Worm (Caenorhabditis elegans) whole organism, L1 larva: Measurements from ENCODE around the gene K03B4.1.

Experiments
- C34B4.2 ChIP-seq: sonication (generic microtip); optimal IDR thresholded peaks from 2 replicates; lab custom pipeline; 2017; ENCODE audit warnings: mild to moderate bottlenecking, missing genetic modification characterization, missing compliant biosample characterization
- ama-1 ChIP-seq: fragments of 150-350 bp; optimal IDR thresholded peaks from 2 replicates; lab custom pipeline; 2014
- fkh-4 ChIP-seq: sonication (generic microtip); optimal IDR thresholded peaks from 2 replicates; lab custom pipeline; 2016; ENCODE audit warnings: missing compliant biosample characterization, missing genetic modification characterization, borderline replicate concordance
- fos-1 ChIP-seq: fragments of 150-350 bp; optimal IDR thresholded peaks from 2 replicates; lab custom pipeline; 2014; ENCODE audit warnings: missing biosample characterization, missing genetic modification characterization
- lir-3 ChIP-seq: sonication (generic microtip); optimal IDR thresholded peaks from 2 replicates; lab custom pipeline; 2016; ENCODE audit warnings: mild to moderate bottlenecking, missing genetic modification characterization, moderate library complexity, missing compliant biosample characterization; ENCODE audit not compliant: poor library complexity
- lsy-2 ChIP-seq, 2 experiments: fragments of 150-350 bp; optimal IDR thresholded peaks; 2 replicates each; lab custom pipeline; 2014; ENCODE audit warnings: missing biosample characterization in 2 of 2, missing genetic modification characterization in 2 of 2
- mdl-1 ChIP-seq, 2 experiments: fragments of 150-350 bp; optimal IDR thresholded peaks; 2 replicates each; lab custom pipeline; 2014 to 2017; ENCODE audit warnings: missing biosample characterization in 2 of 2, missing genetic modification characterization in 2 of 2, inconsistent platforms in 1 of 2
- nhr-11 ChIP-seq: fragments of 150-350 bp; optimal IDR thresholded peaks from 2 replicates; lab custom pipeline; 2014; ENCODE audit warnings: missing biosample characterization, missing genetic modification characterization
- nhr-76 ChIP-seq: sonication (generic microtip); optimal IDR thresholded peaks from 2 replicates; lab custom pipeline; 2017; ENCODE audit warnings: missing biosample characterization, missing genetic modification characterization
- pag-3 ChIP-seq: sonication (generic microtip); optimal IDR thresholded peaks from 2 replicates; lab custom pipeline; 2017; ENCODE audit warnings: missing genetic modification characterization, mild to moderate bottlenecking, missing compliant biosample characterization, antibody characterized with exemption, borderline replicate concordance; ENCODE audit not compliant: insufficient read depth
- snpc-4 ChIP-seq: fragments of 150-350 bp; optimal IDR thresholded peaks from 2 replicates; lab custom pipeline; 2014; ENCODE audit warnings: missing biosample characterization, missing genetic modification characterization
- tlp-1 ChIP-seq: fragments of 150-350 bp; optimal IDR thresholded peaks from 2 replicates; lab custom pipeline; 2014; ENCODE audit warnings: missing biosample characterization, missing genetic modification characterization
- unc-130 ChIP-seq: fragments of 150-350 bp; optimal IDR thresholded peaks from 2 replicates; lab custom pipeline; 2017; ENCODE audit warnings: missing biosample characterization, missing genetic modification characterization, inconsistent platforms
- ztf-11 ChIP-seq, 2 experiments: sonication (generic microtip); optimal IDR thresholded peaks; 2 replicates each; lab custom pipeline; 2016 to 2017; ENCODE audit warnings: missing genetic modification characterization in 2 of 2, missing biosample characterization in 1 of 2, missing compliant biosample characterization in 1 of 2

DNA sequence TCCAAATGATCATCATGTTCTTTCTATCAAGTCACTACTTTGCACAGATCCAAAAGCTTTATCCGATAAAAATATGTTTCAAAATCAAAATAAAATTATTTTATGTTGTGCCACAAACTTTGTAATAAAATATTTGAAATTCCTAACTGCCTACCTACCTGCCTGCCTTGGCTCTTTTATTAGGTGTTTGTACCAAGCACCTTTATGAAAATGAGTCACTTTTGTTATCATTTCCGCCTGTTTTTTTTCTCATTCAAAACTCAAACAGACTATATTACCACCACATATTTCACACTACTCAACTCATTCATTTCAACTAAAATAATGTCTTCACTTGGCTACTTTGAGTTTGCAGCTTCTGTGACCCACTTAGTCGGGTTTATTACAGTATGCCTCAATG lies 35.3 kb downstream of the K03B4.1 start, which contains the start of gene F39G3.4:
- TF ChIP-seq fos-1 (no peak), tlp-1 (no peak), nhr-76 (tag; lab: Kevin White, UChicago) (no peak), ztf-11 (tag; optimal IDR thresholded peaks at IDR 0.05; lab: Kevin White, UChicago) (no peak), lsy-2 (tag; optimal IDR thresholded peaks at IDR 0.05; lab: Kevin White, UChicago) (no peak), mdl-1 (tag; optimal IDR thresholded peaks at IDR 0.05; lab: Kevin White, UChicago) (no peak), lir-3 (no peak), nhr-11 (no peak), fkh-4 (tag; lab: Kevin White, UChicago) (no peak), pag-3 (no peak), C34B4.2 (no peak), ama-1 (lab: Kevin White, UChicago) (no peak), unc-130 (no peak), snpc-4 (tag; lab: Kevin White, UChicago) (no peak)
